Worm (Caenorhabditis elegans): ENCODE measurements around the gene mltn-11.
"Not testable (repeated sequence)": the region's sequence is repeated elsewhere in the genome, so short reads cannot be mapped to it uniquely, and the experiment has no call there.

Gene mltn-11

ce11 chrV:16648317-16649018, 12.5 kb downstream of the mltn-11 start, which contains the start of gene W06G6.20:
Gene W06G6.20, minus strand, starts transcription at chrV:16648367.
- no peak for TF ChIP-seq unc-62 (GFP tag; optimal IDR thresholded peaks at IDR 0.05)

- not testable (repeated sequence) for TF ChIP-seq unc-62 (GFP tag; optimal IDR thresholded peaks at IDR 0.05)
These were observed 13.2 kb downstream of the mltn-11 start, which contains the start of gene W06G6.11 for ce11 chrV:16649200-16649599. Gene W06G6.11, minus strand, starts transcription at chrV:16649300.

DNA sequence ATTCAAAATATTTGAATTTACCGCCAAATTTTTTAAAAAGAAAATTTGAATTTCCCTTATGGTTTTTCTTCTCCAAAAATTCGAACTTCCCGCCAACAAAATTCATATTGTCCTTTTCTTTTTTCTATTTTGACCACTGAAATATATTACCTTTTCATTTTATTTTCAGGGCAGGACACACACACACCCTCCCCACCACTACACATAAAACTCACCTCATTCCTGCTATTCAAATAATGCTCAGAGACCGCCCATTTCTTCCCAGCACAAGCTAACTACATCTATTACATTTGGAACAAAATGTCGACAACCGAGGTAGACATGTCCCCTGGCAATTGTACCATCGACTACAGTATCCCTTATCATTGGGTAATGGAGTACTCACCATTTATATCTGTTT, 18.3 kb downstream of the mltn-11 start, which contains the start of gene W06G6.15:
Gene W06G6.15 (plus strand): TSS at position 301 of the 400 bp plus-strand sequence.
- TF ChIP-seq unc-62 (GFP tag; optimal IDR thresholded peaks at IDR 0.05): not testable (repeated sequence)

ce11 chrV:16660816-16661215, 24.8 kb downstream of the mltn-11 start, which contains the start of gene Y70C5B.2:
Gene Y70C5B.2, minus strand, starts transcription at chrV:16660916.
- TF ChIP-seq unc-62 (GFP tag; optimal IDR thresholded peaks at IDR 0.05): not testable (repeated sequence)

DNA sequence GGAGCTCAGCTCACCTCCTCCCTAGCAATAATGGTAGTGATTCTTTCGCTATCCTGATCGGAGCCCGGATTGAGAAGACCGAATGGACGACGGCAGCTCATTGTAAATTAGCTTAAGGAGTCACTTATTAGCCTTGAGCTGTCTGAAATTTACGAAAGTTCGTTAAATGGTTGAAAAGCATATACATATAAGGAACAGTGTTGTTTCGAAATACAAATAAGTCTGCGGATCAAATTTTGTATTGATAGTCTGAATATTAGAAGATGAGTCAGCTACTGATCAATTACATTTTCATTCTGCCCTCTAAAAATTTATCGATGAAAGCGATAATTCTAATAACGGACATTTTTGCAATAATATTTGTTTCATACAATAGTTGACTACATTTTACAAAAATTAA, 30.7 kb downstream of the mltn-11 start, which contains the start of gene F14F8.14:
Gene F14F8.14 (minus strand): TSS at position 101 of the 400 bp plus-strand sequence.
- TF ChIP-seq unc-62 (GFP tag; optimal IDR thresholded peaks at IDR 0.05): no peak

ce11 chrV:16668473-16668872, 32.5 kb downstream of the mltn-11 start, which contains the start of gene F14F8.9:
Gene F14F8.9, minus strand, starts transcription at chrV:16668573.
- no peak for TF ChIP-seq unc-62 (GFP tag; optimal IDR thresholded peaks at IDR 0.05)

ce11 chrV:16671190-16671589, 35.2 kb downstream of the mltn-11 start, which contains the start of gene str-61:
Gene str-61, minus strand, starts transcription at chrV:16671290.
- TF ChIP-seq unc-62 (GFP tag; optimal IDR thresholded peaks at IDR 0.05): no peak

ce11 chrV:16672198-16672597, 36.2 kb downstream of the mltn-11 start, which contains the start of gene F14F8.8:
Gene F14F8.8, minus strand, starts transcription at chrV:16672298.
- TF ChIP-seq unc-62 (GFP tag; optimal IDR thresholded peaks at IDR 0.05): no peak

ce11 chrV:16674399-16674798, 38.4 kb downstream of the mltn-11 start:
- no peak for TF ChIP-seq unc-62 (GFP tag; optimal IDR thresholded peaks at IDR 0.05)

DNA sequence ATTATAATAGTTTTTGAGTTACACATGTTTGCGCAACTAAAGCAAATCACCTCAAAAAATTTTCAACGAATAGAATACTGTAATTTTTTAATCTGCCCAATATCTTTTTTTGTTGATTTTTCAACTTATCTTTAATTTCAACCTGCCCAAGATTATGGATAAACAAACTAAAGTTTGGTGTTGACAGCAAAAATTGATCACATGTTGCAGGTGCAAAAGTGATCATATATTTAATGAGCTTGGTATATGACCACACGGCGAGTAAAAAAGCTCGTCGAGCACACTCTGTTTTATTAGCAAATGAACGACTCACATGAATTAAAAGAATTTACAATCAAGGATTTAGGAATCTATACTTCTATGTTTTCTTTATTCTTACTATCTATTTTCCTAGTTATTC, 39.6 kb downstream of the mltn-11 start, which contains the start of gene srz-1:
Gene srz-1 (plus strand): TSS at position 301 of the 400 bp plus-strand sequence.
- no peak for TF ChIP-seq unc-62 (GFP tag; optimal IDR thresholded peaks at IDR 0.05)

- no peak for TF ChIP-seq unc-62 (GFP tag; optimal IDR thresholded peaks at IDR 0.05)
These were observed 43.3 kb downstream of the mltn-11 start, which contains the start of gene srz-103 for ce11 chrV:16679237-16679636. Gene srz-103, minus strand, starts transcription at chrV:16679337.

- TF ChIP-seq unc-62 (GFP tag; optimal IDR thresholded peaks at IDR 0.05): no peak
These were observed 44.0 kb downstream of the mltn-11 start, which contains the start of gene srw-44 for ce11 chrV:16679981-16680380. Gene srw-44, plus strand, starts transcription at chrV:16680281.

DNA sequence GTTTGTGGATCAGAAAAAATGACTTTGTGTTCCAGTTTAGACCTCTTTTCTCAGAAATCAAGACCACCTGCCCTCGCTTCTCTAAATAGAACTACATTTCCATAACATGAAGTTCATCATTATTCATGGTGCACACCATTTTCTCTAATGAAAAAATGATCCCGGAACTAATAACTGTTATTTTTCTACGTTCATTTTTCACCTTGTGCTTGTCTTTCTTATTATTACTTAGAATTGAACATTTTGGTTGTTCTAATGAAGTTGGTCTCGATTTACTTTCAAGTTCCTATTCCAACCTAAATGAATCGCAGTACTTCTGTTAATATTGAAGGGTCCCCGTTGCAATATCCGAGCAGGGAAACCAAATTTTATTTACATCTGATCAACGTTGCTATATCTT, 46.9 kb downstream of the mltn-11 start, which contains the start of gene srw-36:
Gene srw-36 (plus strand): TSS at position 301 of the 400 bp plus-strand sequence.
- no peak for TF ChIP-seq unc-62 (GFP tag; optimal IDR thresholded peaks at IDR 0.05)

DNA sequence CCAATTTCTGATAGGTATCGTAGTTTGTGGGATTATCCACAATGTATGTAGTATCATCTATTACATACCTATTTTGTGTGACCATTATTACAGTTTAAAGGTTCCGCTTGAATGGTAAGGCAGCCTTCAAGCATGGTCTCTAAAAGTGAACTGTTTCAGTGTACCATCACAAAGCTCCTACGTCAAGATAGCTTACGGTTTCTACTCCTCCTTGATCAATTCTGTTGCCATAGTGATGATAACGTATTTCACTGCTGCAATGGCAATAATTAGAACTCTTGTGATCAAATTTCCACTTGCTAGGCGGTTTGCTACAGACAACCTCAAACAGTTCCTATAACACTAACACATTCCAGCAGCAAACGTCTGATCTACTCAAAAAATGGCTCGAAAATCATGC, 47.4 kb downstream of the mltn-11 start:
- TF ChIP-seq unc-62 (GFP tag; optimal IDR thresholded peaks at IDR 0.05): no peak

DNA sequence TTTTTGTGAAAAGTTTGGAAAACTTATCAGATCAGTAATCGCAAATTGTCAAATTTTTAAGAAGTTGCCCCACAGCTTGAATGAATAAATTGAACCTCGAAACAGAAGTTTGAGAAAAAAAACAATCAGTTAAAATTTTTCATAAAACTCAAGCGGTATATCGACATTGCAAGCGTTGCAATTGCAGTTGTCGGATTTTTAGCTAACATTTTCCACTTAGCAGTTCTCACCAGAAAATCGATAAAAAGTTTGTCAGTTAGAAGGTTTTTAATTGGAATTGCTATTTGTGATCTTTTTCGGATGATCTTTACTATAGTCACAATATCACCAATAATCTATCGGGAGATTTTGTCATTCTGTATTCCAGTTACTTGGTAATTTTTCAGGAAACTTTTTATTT, 49.7 kb downstream of the mltn-11 start, which contains the start of gene srw-43:
Gene srw-43 (plus strand): TSS at position 301 of the 400 bp plus-strand sequence.
- TF ChIP-seq unc-62 (GFP tag; optimal IDR thresholded peaks at IDR 0.05): no peak

DNA sequence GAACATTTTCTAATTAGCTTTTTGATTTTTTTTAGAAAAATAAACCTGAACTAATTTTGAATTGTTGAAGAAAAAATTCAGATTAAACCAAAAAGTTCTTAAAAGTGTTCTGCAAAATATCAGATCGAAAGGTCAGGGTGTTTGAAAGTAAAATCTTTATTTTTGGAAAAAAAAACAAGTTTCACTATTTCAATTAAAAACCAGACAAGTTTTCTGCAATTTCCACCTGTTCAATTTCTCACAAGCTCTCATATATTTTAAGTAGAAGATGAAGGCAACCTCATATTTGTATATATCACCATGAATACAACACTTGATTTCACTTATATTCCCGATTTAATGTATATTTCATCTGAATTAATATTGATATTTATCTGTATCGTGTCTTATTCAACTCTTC, 51.2 kb downstream of the mltn-11 start, which contains the start of gene srz-102:
Gene srz-102 (plus strand): TSS at position 301 of the 400 bp plus-strand sequence.
- TF ChIP-seq unc-62 (GFP tag; optimal IDR thresholded peaks at IDR 0.05): no peak
